Fruit fly (Drosophila melanogaster): ENCODE measurements around the gene CG10340.

Gene CG10340

dm6 chr3R:16650950-16651349, 36.8 kb upstream of the CG10340 start, which contains the start of gene Mettl4 (continued):
- TF ChIP-seq vnd (GFP tag; IDR thresholded peaks at IDR 0.05; ENCODE audit: partially characterized antibody) (peak; percentile 54; the same call in 1 of the 3 replicates), BEAF-32 (GFP tag; optimal IDR thresholded peaks at IDR 0.05) (peak; percentile 73), salm (tag; optimal IDR thresholded peaks at IDR 0.05) (no peak), Myb (GFP tag; optimal IDR thresholded peaks at IDR 0.05) (peak; percentile 24), unc-4 (GFP tag; IDR thresholded peaks at IDR 0.05; ENCODE audit: partially characterized antibody) (peak; percentile 65), Scr (GFP tag; IDR thresholded peaks at IDR 0.05; ENCODE audit: partially characterized antibody) (peak; percentile 68), Ets97D (GFP tag; optimal IDR thresholded peaks at IDR 0.05) (peak; percentile 47), hbn (GFP tag; IDR thresholded peaks at IDR 0.05; ENCODE audit: partially characterized antibody) (peak; percentile 61), amos (GFP tag; IDR thresholded peaks at IDR 0.05; ENCODE audit: partially characterized antibody) (peak; percentile 67; the same call in 1 of the 2 replicates), trem (tag; optimal IDR thresholded peaks at IDR 0.05) (peak; percentile 16), Dll (GFP tag; IDR thresholded peaks at IDR 0.05; ENCODE audit: partially characterized antibody) (peak; percentile 71), Opbp (GFP tag; IDR thresholded peaks at IDR 0.05; ENCODE audit: partially characterized antibody) (peak; percentile 58; the same call in 2 of the 3 replicates), CG7963 (GFP tag; IDR thresholded peaks at IDR 0.05; ENCODE audit: partially characterized antibody) (peak; percentile 63; the same call in 2 of the 3 replicates), CG34224 (GFP tag; IDR thresholded peaks at IDR 0.05; ENCODE audit: partially characterized antibody) (peak; percentile 77), CG1603 (tag; optimal IDR thresholded peaks at IDR 0.05) (peak; percentile 8), pzg (GFP tag; optimal IDR thresholded peaks at IDR 0.05) (peak; percentile 50), CG12104 (GFP tag; optimal IDR thresholded peaks at IDR 0.05) (no peak), MTF-1 (GFP tag; optimal IDR thresholded peaks at IDR 0.05; ENCODE audit: borderline replicate concordance) (no peak), sna (GFP tag; IDR thresholded peaks at IDR 0.05; ENCODE audit: partially characterized antibody) (peak; percentile 47), hb (GFP tag; IDR thresholded peaks at IDR 0.05; ENCODE audit: partially characterized antibody) (peak; percentile 54; the same call in 1 of the 3 replicates), CG6791 (GFP tag; IDR thresholded peaks at IDR 0.05; ENCODE audit: partially characterized antibody) (peak; percentile 65; the same call in 2 of the 3 replicates), bcd (GFP tag; optimal IDR thresholded peaks at IDR 0.05) (no peak), ato (GFP tag; IDR thresholded peaks at IDR 0.05; ENCODE audit: partially characterized antibody) (peak; percentile 53; the same call in 1 of the 2 replicates), bbx (GFP tag; IDR thresholded peaks at IDR 0.05; ENCODE audit: partially characterized antibody) (peak; percentile 70), pho (GFP tag; optimal IDR thresholded peaks at IDR 0.05) (no peak), Ssrp (tag; optimal IDR thresholded peaks at IDR 0.05) (no peak), CG2116 (GFP tag; optimal IDR thresholded peaks at IDR 0.05) (peak; percentile 98), Dek (tag; optimal IDR thresholded peaks at IDR 0.05) (no peak), E2f2 (GFP tag; IDR thresholded peaks at IDR 0.05) (peak; percentile 92), Sry-β (GFP tag; optimal IDR thresholded peaks at IDR 0.05) (no peak), HLH4C (GFP tag; IDR thresholded peaks at IDR 0.05; ENCODE audit: partially characterized antibody) (peak; percentile 74), CG16813 (GFP tag; IDR thresholded peaks at IDR 0.05; ENCODE audit: partially characterized antibody) (peak; percentile 62), CG10267 (tag; optimal IDR thresholded peaks at IDR 0.05) (peak; percentile 4), MBD-R2 (GFP tag; IDR thresholded peaks at IDR 0.05) (peak; percentile 62), gt (GFP tag; IDR thresholded peaks at IDR 0.05) (no peak)

DNA sequence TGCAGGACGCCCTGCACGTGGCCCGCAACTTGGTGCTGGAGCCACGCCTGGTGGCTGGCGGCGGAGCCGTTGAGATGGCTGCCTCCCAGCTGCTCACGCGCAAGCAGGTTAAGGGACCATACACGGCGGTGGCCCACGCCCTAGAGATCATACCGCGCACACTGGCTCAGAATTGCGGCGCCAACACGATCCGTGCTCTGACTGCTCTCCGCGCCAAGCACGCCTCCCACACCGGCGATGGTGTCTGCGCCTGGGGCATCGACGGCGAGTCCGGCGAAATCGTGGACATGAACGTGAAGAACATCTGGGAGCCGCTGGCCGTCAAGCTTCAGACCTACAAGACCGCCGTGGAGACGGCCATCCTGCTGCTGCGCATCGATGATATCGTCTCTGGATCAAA, 35.1 kb upstream of the CG10340 start:
- peak; percentile 63 for TF ChIP-seq Ets65A (GFP tag)
- TF ChIP-seq Fer3 (tag; optimal IDR thresholded peaks at IDR 0.05), result no peak
- TF ChIP-seq hbn (GFP tag; IDR thresholded peaks at IDR 0.05; ENCODE audit: partially characterized antibody), result 0 out of 2 replicates have a peak, but pooled peaks have one; percentile 0
- TF ChIP-seq CG6791 (GFP tag; IDR thresholded peaks at IDR 0.05; ENCODE audit: partially characterized antibody), result 0 out of 3 replicates have a peak, but pooled peaks have one; percentile 30
- TF ChIP-seq br (optimal IDR thresholded peaks at IDR 0.05), result no peak
- no peak for TF ChIP-seq D (optimal IDR thresholded peaks at IDR 0.05)
- TF ChIP-seq D (GFP tag; optimal IDR thresholded peaks at IDR 0.05), result no peak
- TF ChIP-seq CG3847 (GFP tag; IDR thresholded peaks at IDR 0.05), result no peak
- no peak for TF ChIP-seq Ptx1 (GFP tag; IDR thresholded peaks at IDR 0.05)
- no peak for TF ChIP-seq wdn (GFP tag; IDR thresholded peaks at IDR 0.05)
- no peak for TF ChIP-seq CG1233 (GFP tag; optimal IDR thresholded peaks at IDR 0.05)
- TF ChIP-seq CG7357 (GFP tag; IDR thresholded peaks at IDR 0.05), result no peak
- no peak for TF ChIP-seq CG10543 (GFP tag; optimal IDR thresholded peaks at IDR 0.05)
- TF ChIP-seq pho (GFP tag; optimal IDR thresholded peaks at IDR 0.05), result no peak
- TF ChIP-seq Rfx (GFP tag; IDR thresholded peaks at IDR 0.05), result 0 out of 2 replicates have a peak, but pooled peaks have one; percentile 9
- TF ChIP-seq nom (GFP tag; optimal IDR thresholded peaks at IDR 0.05), result no peak
- TF ChIP-seq sens-2 (GFP tag; IDR thresholded peaks at IDR 0.05), result no peak

Measured in whole organism, embryonic.